Worm (Caenorhabditis elegans): ENCODE measurements around the gene bgnt-1.5.

DNA sequence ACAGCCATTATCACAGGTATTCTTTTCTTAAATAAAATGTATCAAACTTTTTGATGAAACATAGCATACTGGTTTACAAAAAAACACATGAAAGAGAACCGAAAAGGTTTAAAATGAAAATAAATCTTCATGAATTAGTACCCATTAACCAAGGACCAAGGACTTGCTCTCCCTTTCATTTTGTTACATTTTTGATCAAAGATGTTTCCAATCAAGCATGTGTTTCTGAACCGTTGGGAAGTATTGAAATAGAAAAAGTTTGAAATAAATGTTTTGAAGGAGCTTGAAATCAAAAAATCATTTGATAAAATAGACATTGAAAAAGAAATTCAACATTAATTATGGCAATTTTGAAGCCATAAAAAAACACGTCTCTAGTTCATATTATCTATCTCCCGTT, 19.6 kb downstream of the bgnt-1.5 start:
- TF ChIP-seq W03F9.2 (tag; optimal IDR thresholded peaks at IDR 0.05) (no peak), dao-5 (tag; optimal IDR thresholded peaks at IDR 0.05) (no peak)

All from whole organism, L4/young adult.